Fruit fly (Drosophila melanogaster): Measurements from ENCODE around the gene Poxm.

- TF ChIP-seq CG30403 (GFP tag; optimal IDR thresholded peaks at IDR 0.05) = no peak
- no peak for TF ChIP-seq CG12942 (GFP tag; optimal IDR thresholded peaks at IDR 0.05)
- no peak for TF ChIP-seq CG10366 (GFP tag; IDR thresholded peaks at IDR 0.05)
- no peak for TF ChIP-seq CG15601 (tag; optimal IDR thresholded peaks at IDR 0.05)
- no peak for TF ChIP-seq HLHmδ (GFP tag; optimal IDR thresholded peaks at IDR 0.05)
- no peak for TF ChIP-seq sisA (GFP tag; IDR thresholded peaks at IDR 0.05)
- no peak for TF ChIP-seq CG9727 (GFP tag; optimal IDR thresholded peaks at IDR 0.05)
Measured at dm6 chr3R:8344174-8344573, 10.6 kb upstream of the Poxm start, which contains the start of gene DppIII.
